Fruit fly (Drosophila melanogaster): ENCODE data around the gene CheB38c.

DNA sequence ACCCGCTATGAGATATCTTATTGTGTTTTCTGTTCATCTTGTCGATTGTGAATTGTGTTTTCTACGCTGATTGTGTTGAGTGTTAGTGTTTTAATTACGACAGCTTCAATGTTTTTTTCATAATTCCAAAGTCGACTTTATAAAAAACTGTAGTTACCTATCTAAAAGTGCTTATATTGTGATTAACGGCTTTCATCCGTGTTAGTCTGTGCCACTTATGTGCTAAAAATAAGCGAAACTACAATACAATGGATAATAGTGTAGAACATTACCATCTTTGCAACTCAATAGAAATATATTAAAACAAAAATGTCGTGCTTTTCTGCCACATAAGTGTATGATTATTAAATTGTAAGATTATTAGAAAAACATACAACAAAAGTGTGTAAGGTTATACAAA, 4.5 kb downstream of the CheB38c start, which contains the start of gene CG33322:
- TF ChIP-seq CG8478 (optimal IDR thresholded peaks at IDR 0.05): no peak
- no peak for TF ChIP-seq CTCF (optimal IDR thresholded peaks at IDR 0.05)
